Worm (Caenorhabditis elegans): Measurements from ENCODE around the gene Y50D4B.4.

DNA sequence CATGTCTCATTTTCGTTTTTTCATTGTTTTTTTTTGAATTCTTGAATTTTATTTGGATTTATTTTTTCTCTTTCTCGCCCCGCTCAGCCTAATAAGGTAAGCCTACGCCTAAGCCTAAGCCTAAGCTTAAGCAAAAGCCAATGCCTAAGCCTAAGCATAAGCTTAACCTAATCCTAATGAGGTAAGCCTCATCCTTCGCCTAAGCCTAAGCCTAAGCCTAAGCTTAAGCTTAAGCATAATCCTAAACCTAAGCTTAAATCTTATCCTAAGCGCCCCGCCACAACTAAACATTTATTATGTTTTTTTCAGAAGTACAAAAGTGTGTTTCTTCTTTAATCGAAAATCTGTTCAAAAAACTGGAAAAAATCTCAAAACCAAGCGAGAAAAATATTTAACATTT is 19.7 kb downstream of the Y50D4B.4 start:
- TF ChIP-seq mab-5 (tag; optimal IDR thresholded peaks at IDR 0.05) (no peak), unc-62 (GFP tag; optimal IDR thresholded peaks at IDR 0.05) (no peak), lsy-2 (tag; optimal IDR thresholded peaks at IDR 0.05) (no peak), unc-39 (tag; optimal IDR thresholded peaks at IDR 0.05) (no peak), pha-4 (tag; optimal IDR thresholded peaks at IDR 0.05) (no peak), ces-1 (GFP tag; optimal IDR thresholded peaks at IDR 0.05) (no peak), nhr-237 (tag; optimal IDR thresholded peaks at IDR 0.05) (no peak)
